Worm (Caenorhabditis elegans) whole organism, young adult: ENCODE results near the gene ttr-40.

ENCODE experiments used
- F22D6.2 ChIP-seq: sonication (generic microtip); optimal IDR thresholded peaks from 2 replicates; lab custom pipeline; 2016; ENCODE audit warnings: mild to moderate bottlenecking, missing genetic modification characterization, missing compliant biosample characterization
- F57A8.1 ChIP-seq: fragments of 200-800 bp; sonication (Bioruptor generic); optimal IDR thresholded peaks from 2 replicates; lab custom pipeline; 2018; ENCODE audit warnings: mild to moderate bottlenecking, missing genetic modification characterization, moderate library complexity, missing compliant biosample characterization
- K12H6.12 ChIP-seq: fragments of 200-800 bp; sonication (Bioruptor generic); optimal IDR thresholded peaks from 2 replicates; lab custom pipeline; 2018; ENCODE audit warnings: mild to moderate bottlenecking, missing genetic modification characterization, missing compliant biosample characterization
- ZK185.1 ChIP-seq: sonication (generic microtip); optimal IDR thresholded peaks from 2 replicates; lab custom pipeline; 2016; ENCODE audit warnings: mild to moderate bottlenecking, missing genetic modification characterization, missing compliant biosample characterization; ENCODE audit not compliant: poor library complexity, severe bottlenecking
- ama-1 ChIP-seq, 3 experiments: fragments of 150-350 bp in 1 of 3; sonication (generic microtip) in 2 of 3; optimal IDR thresholded peaks; 2 replicates each; lab custom pipeline; 2014 to 2018; ENCODE audit warnings: missing biosample characterization in 2 of 3, missing genetic modification characterization in 2 of 3, missing genetic modification reagents in 2 of 3
- atf-7 ChIP-seq: sonication (generic microtip); optimal IDR thresholded peaks from 2 replicates; lab custom pipeline; 2017; ENCODE audit warnings: mild to moderate bottlenecking, missing genetic modification characterization, missing compliant biosample characterization
- attf-3 ChIP-seq: fragments of 200-800 bp; sonication (Bioruptor generic); conservative IDR thresholded peaks from 2 replicates; pipeline ENCODE4 v1.3.6; 2022; ENCODE audit warnings: missing genetic modification reagents, missing genetic modification characterization, missing compliant biosample characterization
- cebp-1 ChIP-seq, 2 experiments: fragments of 200-800 bp in 1 of 2; sonication (Bioruptor generic) in 1 of 2; sonication (generic microtip) in 1 of 2; IDR thresholded peaks in 1 of 2; optimal IDR thresholded peaks in 1 of 2; 2 replicates each; pipeline versions ENCODE4 v1.3.6 to Lab custom; 2017 to 2022; ENCODE audit warnings: missing compliant biosample characterization in 2 of 2, missing genetic modification characterization in 2 of 2, mild to moderate bottlenecking in 1 of 2, missing genetic modification reagents in 1 of 2, moderate library complexity in 1 of 2
- ceh-58 ChIP-seq: fragments of 200-800 bp; sonication (Bioruptor generic); IDR thresholded peaks from 2 replicates; pipeline ENCODE4 v1.3.6; 2022; ENCODE audit warnings: missing genetic modification characterization, missing compliant biosample characterization
- chd-7 ChIP-seq: sonication (generic microtip); optimal IDR thresholded peaks from 2 replicates; lab custom pipeline; 2016; ENCODE audit warnings: mild to moderate bottlenecking, missing genetic modification characterization, moderate library complexity, missing compliant biosample characterization
- dpl-1 ChIP-seq: fragments of 150-350 bp; optimal IDR thresholded peaks from 2 replicates; lab custom pipeline; 2014; ENCODE audit warnings: missing biosample characterization, missing genetic modification reagents, missing genetic modification characterization
- egl-44 ChIP-seq: fragments of 200-800 bp; sonication (Bioruptor generic); IDR thresholded peaks from 2 replicates; pipeline ENCODE4 v1.3.6; 2022; ENCODE audit warnings: missing genetic modification reagents, missing genetic modification characterization, missing compliant biosample characterization
- ekl-4 ChIP-seq: fragments of 200-800 bp; sonication (Bioruptor generic); IDR thresholded peaks from 2 replicates; pipeline ENCODE4 v1.3.6; 2022; ENCODE audit warnings: missing genetic modification reagents, missing genetic modification characterization, missing compliant biosample characterization
- ets-4 ChIP-seq: fragments of 200-800 bp; sonication (Bioruptor generic); optimal IDR thresholded peaks from 2 replicates; lab custom pipeline; 2018; ENCODE audit warnings: mild to moderate bottlenecking, missing genetic modification characterization, missing compliant biosample characterization
- lin-26 ChIP-seq: fragments of 200-800 bp; sonication (Bioruptor generic); IDR thresholded peaks from 2 replicates; pipeline ENCODE4 v1.3.6; 2022; ENCODE audit warnings: missing genetic modification reagents, missing genetic modification characterization, missing compliant biosample characterization
- lin-54 ChIP-seq: fragments of 200-800 bp; sonication (Bioruptor generic); optimal IDR thresholded peaks from 2 replicates; lab custom pipeline; 2018; ENCODE audit warnings: mild to moderate bottlenecking, missing genetic modification characterization, missing compliant biosample characterization
- madf-10 ChIP-seq: sonication (generic microtip); optimal IDR thresholded peaks from 2 replicates; lab custom pipeline; 2016; ENCODE audit warnings: mild to moderate bottlenecking, missing genetic modification characterization, missing compliant biosample characterization
- madf-6 ChIP-seq: fragments of 200-800 bp; sonication (Bioruptor generic); IDR thresholded peaks from 2 replicates; pipeline ENCODE4 v1.3.6; 2022; ENCODE audit warnings: missing genetic modification reagents, missing genetic modification characterization, missing compliant biosample characterization
- nhr-80 ChIP-seq: sonication (generic microtip); optimal IDR thresholded peaks from 2 replicates; lab custom pipeline; 2016; ENCODE audit warnings: missing genetic modification characterization, missing compliant biosample characterization
- nhr-90 ChIP-seq: sonication (generic microtip); optimal IDR thresholded peaks from 2 replicates; lab custom pipeline; 2016; ENCODE audit warnings: missing genotype, mild to moderate bottlenecking, missing genetic modification characterization, missing compliant biosample characterization
- rcor-1 ChIP-seq: fragments of 200-800 bp; sonication (Bioruptor generic); IDR thresholded peaks from 2 replicates; pipeline ENCODE4 v1.3.6; 2022; ENCODE audit warnings: missing genetic modification reagents, missing genetic modification characterization, missing compliant biosample characterization
- rpc-1 ChIP-seq, 2 experiments: fragments of 150-350 bp in 1 of 2; sonication (generic microtip) in 1 of 2; optimal IDR thresholded peaks; 2 replicates each; lab custom pipeline; 2014 to 2018; ENCODE audit warnings: missing biosample characterization in 1 of 2, missing genetic modification characterization in 1 of 2, missing genetic modification reagents in 1 of 2, missing genotype in 1 of 2
- snpc-4 ChIP-seq, 5 experiments: fragments of 150-350 bp in 1 of 5; sonication (generic microtip) in 4 of 5; optimal IDR thresholded peaks; 2 replicates each; lab custom pipeline; 2014 to 2018; ENCODE audit warnings: missing genetic modification characterization in 5 of 5, missing biosample characterization in 3 of 5, antibody characterized with exemption in 2 of 5, mild to moderate bottlenecking in 2 of 5, missing compliant biosample characterization in 2 of 5, missing genotype in 2 of 5, moderate library complexity in 2 of 5, missing genetic modification reagents in 1 of 5
- tbp1 ChIP-seq: fragments of 200-800 bp; sonication (Bioruptor generic); optimal IDR thresholded peaks from 2 replicates; lab custom pipeline; 2018; ENCODE audit warnings: mild to moderate bottlenecking, missing genetic modification characterization, missing compliant biosample characterization
- tbx-9 ChIP-seq: sonication (generic microtip); optimal IDR thresholded peaks from 2 replicates; lab custom pipeline; 2016; ENCODE audit warnings: borderline replicate concordance, missing genetic modification characterization, inconsistent platforms, missing compliant biosample characterization
- unc-62 ChIP-seq: fragments of 150-350 bp; optimal IDR thresholded peaks from 2 replicates; lab custom pipeline; 2014; ENCODE audit warnings: missing biosample characterization, missing genetic modification reagents, missing genetic modification characterization
- zim-3 ChIP-seq: sonication (generic microtip); optimal IDR thresholded peaks from 2 replicates; lab custom pipeline; 2017; ENCODE audit warnings: mild to moderate bottlenecking, missing genetic modification characterization, moderate library complexity, missing compliant biosample characterization
- ztf-26 ChIP-seq: sonication (generic microtip); optimal IDR thresholded peaks from 2 replicates; lab custom pipeline; 2017; ENCODE audit warnings: missing genetic modification characterization, missing compliant biosample characterization
- ztf-28 ChIP-seq: fragments of 200-800 bp; sonication (Bioruptor generic); IDR thresholded peaks from 2 replicates; pipeline ENCODE4 v1.3.6; 2022; ENCODE audit warnings: missing genetic modification reagents, missing genetic modification characterization, missing compliant biosample characterization

Gene ttr-40

ce11 chrV:9338452-9338851 is 16.8 kb downstream of the ttr-40 start (continued):
- TF ChIP-seq rpc-1 (optimal IDR thresholded peaks at IDR 0.05; lab: Kevin White, UChicago): no peak
- TF ChIP-seq rpc-1 (tag; optimal IDR thresholded peaks at IDR 0.05; lab: Kevin White, UChicago): no peak
- peak; percentile 96 for TF ChIP-seq ama-1 (optimal IDR thresholded peaks at IDR 0.05; lab: Kevin White, UChicago)
- TF ChIP-seq ama-1 (GFP tag; optimal IDR thresholded peaks at IDR 0.05; lab: Kevin White, UChicago): no peak
- TF ChIP-seq K12H6.12 (tag; lab: Kevin White, UChicago): no peak
- TF ChIP-seq lin-26 (GFP tag; lab: Robert Waterston, UW): peak; percentile 58; the same call in 1 of the 2 replicates
- TF ChIP-seq tbx-9 (tag; lab: Kevin White, UChicago): no peak
- peak; percentile 3 for TF ChIP-seq tbp1 (GFP tag; lab: Kevin White, UChicago)
- no peak for TF ChIP-seq F22D6.2
- TF ChIP-seq ets-4 (GFP tag; lab: Kevin White, UChicago): no peak
- 0 out of 2 replicates have a peak, but pooled peaks have one; percentile 61 for TF ChIP-seq ztf-28
- no peak for TF ChIP-seq nhr-90
- no peak for TF ChIP-seq unc-62 (GFP tag; lab: Kevin White, UChicago)
- TF ChIP-seq chd-7 (tag; lab: Kevin White, UChicago): peak; percentile 49
- 0 out of 2 replicates have a peak, but pooled peaks have one; percentile 1 for TF ChIP-seq ceh-58 (GFP tag; lab: Robert Waterston, UW)
- TF ChIP-seq rcor-1 (GFP tag; lab: Robert Waterston, UW): no peak
- TF ChIP-seq madf-10 (tag; lab: Kevin White, UChicago): peak; percentile 58
- TF ChIP-seq cebp-1 (GFP tag; IDR thresholded peaks at IDR 0.05; lab: Robert Waterston, UW): 0 out of 2 replicates have a peak, but pooled peaks have one; percentile 22
- TF ChIP-seq cebp-1 (tag; optimal IDR thresholded peaks at IDR 0.05; lab: Kevin White, UChicago): peak; percentile 58
- TF ChIP-seq ZK185.1 (tag; lab: Kevin White, UChicago): peak; percentile 75

- no peak for TF ChIP-seq ekl-4 (GFP tag; lab: Robert Waterston, UW)
- no peak for TF ChIP-seq madf-6 (GFP tag; lab: Robert Waterston, UW)
- no peak for TF ChIP-seq cebp-1 (GFP tag; IDR thresholded peaks at IDR 0.05; lab: Robert Waterston, UW)
- TF ChIP-seq cebp-1 (tag; optimal IDR thresholded peaks at IDR 0.05; lab: Kevin White, UChicago): peak; percentile 1
Observed at ce11 chrV:9336462-9336861, 18.8 kb downstream of the ttr-40 start, which contains the start of gene coq-6. coq-6 (plus strand) TSS chrV:9336762.

- peak; percentile 75 for TF ChIP-seq unc-62 (GFP tag; lab: Kevin White, UChicago)
- TF ChIP-seq nhr-80 (tag; lab: Kevin White, UChicago): peak; percentile 72
- no peak for TF ChIP-seq ztf-26
- TF ChIP-seq atf-7 (tag; lab: Kevin White, UChicago): peak; percentile 4
- TF ChIP-seq snpc-4 (GFP tag; optimal IDR thresholded peaks at IDR 0.05; lab: Kevin White, UChicago): no peak
- peak in 1 of 4 experiments; percentile 33 for TF ChIP-seq snpc-4 (tag; optimal IDR thresholded peaks at IDR 0.05; lab: Kevin White, UChicago)
- peak; percentile 30; the same call in 1 of the 2 replicates for TF ChIP-seq egl-44
- TF ChIP-seq zim-3 (tag; lab: Kevin White, UChicago): no peak
- TF ChIP-seq lin-54 (GFP tag; lab: Kevin White, UChicago): no peak
- TF ChIP-seq dpl-1 (GFP tag; lab: Kevin White, UChicago): no peak
- peak; percentile 76 for TF ChIP-seq attf-3 (GFP tag; lab: Robert Waterston, UW)
- TF ChIP-seq, all 124 proteins: peak for 6
Observed at ce11 chrV:9334216-9334615, 21.1 kb downstream of the ttr-40 start, which contains the start of gene ucp-4. ucp-4 (plus strand) TSS chrV:9334298.

ce11 chrV:9333316-9334048 is 21.8 kb downstream of the ttr-40 start, which contains the start of gene acl-14:
acl-14 (minus strand) TSS chrV:9333631.
- TF ChIP-seq F57A8.1 (GFP tag; lab: Kevin White, UChicago) (no peak), lin-26 (GFP tag; lab: Robert Waterston, UW) (0 out of 2 replicates have a peak, but pooled peaks have one; percentile 15), cebp-1 (GFP tag; IDR thresholded peaks at IDR 0.05; lab: Robert Waterston, UW) (peak; percentile 96), cebp-1 (tag; optimal IDR thresholded peaks at IDR 0.05; lab: Kevin White, UChicago) (peak; percentile 97)
